Fruit fly (Drosophila melanogaster): Measurements from ENCODE around the gene lace.
A peak's percentile ranks its signal among the peaks of the same experiment; 100 is the strongest.

lace gene

dm6 chr2L:15498885-15499696, at the start of gene lace:
TSS of gene lace (plus strand) at chr2L:15499127.
- TF ChIP-seq schlank (tag; optimal IDR thresholded peaks at IDR 0.05) (peak; percentile 54), CG33213 (GFP tag; optimal IDR thresholded peaks at IDR 0.05) (peak; percentile 95), az2 (GFP tag; optimal IDR thresholded peaks at IDR 0.05) (peak; percentile 65), ind (GFP tag; optimal IDR thresholded peaks at IDR 0.05) (peak; percentile 55), zfh1 (GFP tag; IDR thresholded peaks at IDR 0.05) (peak; percentile 91), Gsc (GFP tag; IDR thresholded peaks at IDR 0.05) (no peak), Xrp1 (GFP tag; IDR thresholded peaks at IDR 0.05) (no peak), vnd (GFP tag; IDR thresholded peaks at IDR 0.05; ENCODE audit: partially characterized antibody) (no peak), luna (GFP tag; optimal IDR thresholded peaks at IDR 0.05) (peak; percentile 74), Fer1 (GFP tag; optimal IDR thresholded peaks at IDR 0.05) (peak; percentile 65), unc-4 (GFP tag; IDR thresholded peaks at IDR 0.05; ENCODE audit: partially characterized antibody) (peak; percentile 20; the same call in 1 of the 2 replicates), CG11085 (GFP tag; IDR thresholded peaks at IDR 0.05) (peak; percentile 89), CG6254 (GFP tag; optimal IDR thresholded peaks at IDR 0.05) (no peak), MESR4 (GFP tag; optimal IDR thresholded peaks at IDR 0.05) (peak; percentile 73), CG18011 (GFP tag; optimal IDR thresholded peaks at IDR 0.05) (peak; percentile 70), Hmr (GFP tag; optimal IDR thresholded peaks at IDR 0.05) (peak; percentile 96), Nf-YA (GFP tag; IDR thresholded peaks at IDR 0.05) (peak; percentile 68), zen (tag; optimal IDR thresholded peaks at IDR 0.05) (peak; percentile 85), mirr (GFP tag; optimal IDR thresholded peaks at IDR 0.05) (peak; percentile 56), CG11560 (tag; IDR thresholded peaks at IDR 0.05) (peak; percentile 70; the same call in 2 of the 3 replicates), CG3726 (GFP tag; IDR thresholded peaks at IDR 0.05) (0 out of 3 replicates have a peak, but pooled peaks have one; percentile 37), cad (GFP tag; optimal IDR thresholded peaks at IDR 0.05) (peak; percentile 51), lilli (GFP tag; optimal IDR thresholded peaks at IDR 0.05) (peak; percentile 67), ara (GFP tag; IDR thresholded peaks at IDR 0.05) (0 out of 2 replicates have a peak, but pooled peaks have one; percentile 63), zen2 (GFP tag; IDR thresholded peaks at IDR 0.05; ENCODE audit: partially characterized antibody) (no peak), CG13123 (GFP tag; optimal IDR thresholded peaks at IDR 0.05) (peak; percentile 68), CG31224 (GFP tag; IDR thresholded peaks at IDR 0.05) (peak; percentile 60), lab (GFP tag; optimal IDR thresholded peaks at IDR 0.05) (peak; percentile 90), rib (GFP tag; IDR thresholded peaks at IDR 0.05) (peak; percentile 52; the same call in 1 of the 2 replicates), Dref (GFP tag; IDR thresholded peaks at IDR 0.05) (peak; percentile 46), CG11247 (GFP tag; IDR thresholded peaks at IDR 0.05) (peak; percentile 80), Poxn (GFP tag; IDR thresholded peaks at IDR 0.05) (peak; percentile 48), CG7839 (tag; optimal IDR thresholded peaks at IDR 0.05) (peak; percentile 63), zf30C (GFP tag; optimal IDR thresholded peaks at IDR 0.05) (peak; percentile 76), Eip74EF (GFP tag; optimal IDR thresholded peaks at IDR 0.05) (no peak), CG17361 (GFP tag; IDR thresholded peaks at IDR 0.05) (peak; percentile 45; the same call in 2 of the 3 replicates), grn (GFP tag; optimal IDR thresholded peaks at IDR 0.05) (peak; percentile 68), ftz-f1 (GFP tag; optimal IDR thresholded peaks at IDR 0.05) (peak; percentile 18), dmrt99B (tag; optimal IDR thresholded peaks at IDR 0.05) (peak; percentile 36), CG14050 (GFP tag; IDR thresholded peaks at IDR 0.05) (peak; percentile 79), hbn (GFP tag; IDR thresholded peaks at IDR 0.05; ENCODE audit: partially characterized antibody) (no peak), NK7.1 (GFP tag; optimal IDR thresholded peaks at IDR 0.05) (peak; percentile 75), hkb (optimal IDR thresholded peaks at IDR 0.05) (no peak), hkb (GFP tag; IDR thresholded peaks at IDR 0.05) (peak; percentile 77), CoRest (tag; optimal IDR thresholded peaks at IDR 0.05) (peak; percentile 79), CG12299 (tag; optimal IDR thresholded peaks at IDR 0.05) (peak; percentile 46), ken (GFP tag; IDR thresholded peaks at IDR 0.05) (peak; percentile 90), CG10543 (GFP tag; optimal IDR thresholded peaks at IDR 0.05) (peak; percentile 76), eyg (GFP tag; optimal IDR thresholded peaks at IDR 0.05) (peak; percentile 73)

Measured in whole organism, embryonic.